Worm (Caenorhabditis elegans) whole organism, early embryonic: ENCODE results near the gene srd-33.

Experiments used
- F13C5.2 ChIP-seq: sonication (generic microtip); optimal IDR thresholded peaks from 2 replicates; lab custom pipeline; 2017; ENCODE audit warnings: mild to moderate bottlenecking, missing genetic modification characterization, inconsistent platforms, missing compliant biosample characterization
- aly-1 ChIP-seq: sonication (generic microtip); optimal IDR thresholded peaks from 2 replicates; lab custom pipeline; 2016; ENCODE audit warnings: missing genetic modification characterization, missing compliant biosample characterization
- ama-1 ChIP-seq: fragments of 150-350 bp; optimal IDR thresholded peaks from 2 replicates; lab custom pipeline; 2014
- ceh-13 ChIP-seq: fragments of 200-800 bp; sonication (Bioruptor generic); optimal IDR thresholded peaks from 2 replicates; lab custom pipeline; 2018; ENCODE audit warnings: mild to moderate bottlenecking, missing genetic modification characterization, missing compliant biosample characterization
- ceh-36 ChIP-seq: sonication (generic microtip); optimal IDR thresholded peaks from 2 replicates; lab custom pipeline; 2016; ENCODE audit warnings: missing genetic modification characterization, inconsistent platforms, missing compliant biosample characterization
- ets-7 ChIP-seq: sonication (generic microtip); optimal IDR thresholded peaks from 2 replicates; lab custom pipeline; 2016; ENCODE audit warnings: missing genotype, missing genetic modification characterization, missing compliant biosample characterization
- flt-1 ChIP-seq: fragments of 200-800 bp; sonication (Bioruptor generic); IDR thresholded peaks from 2 replicates; pipeline ENCODE4 v1.3.6; 2022; ENCODE audit warnings: missing genetic modification characterization, missing compliant biosample characterization
- hmbx-1 ChIP-seq: sonication (generic microtip); optimal IDR thresholded peaks from 2 replicates; lab custom pipeline; 2016; ENCODE audit warnings: mild to moderate bottlenecking, missing genetic modification characterization, missing compliant biosample characterization
- hmg-4 ChIP-seq: fragments of 200-800 bp; sonication (Bioruptor generic); optimal IDR thresholded peaks from 2 replicates; lab custom pipeline; 2018; ENCODE audit warnings: mild to moderate bottlenecking, missing genetic modification characterization, missing compliant biosample characterization
- hnd-1 ChIP-seq: sonication (generic microtip); optimal IDR thresholded peaks from 2 replicates; lab custom pipeline; 2016; ENCODE audit warnings: missing genetic modification characterization, missing compliant biosample characterization
- pes-1 ChIP-seq: fragments of 200-800 bp; sonication (Bioruptor generic); IDR thresholded peaks from 2 replicates; pipeline ENCODE4 v1.3.6; 2022; ENCODE audit warnings: missing genetic modification reagents, missing genetic modification characterization, missing compliant biosample characterization
- tra-4 ChIP-seq: sonication (generic microtip); optimal IDR thresholded peaks from 2 replicates; lab custom pipeline; 2017; ENCODE audit warnings: missing genetic modification characterization, missing compliant biosample characterization

ce11 chrV:4881377-4881776, 9.3 kb downstream of the srd-33 start, which contains the start of gene str-32:
- TF ChIP-seq ceh-13 (GFP tag; lab: Kevin White, UChicago): no peak
- no peak for TF ChIP-seq ama-1 (lab: Kevin White, UChicago)
- no peak for TF ChIP-seq pes-1
- TF ChIP-seq hmbx-1 (tag; lab: Kevin White, UChicago): no peak
- no peak for TF ChIP-seq F13C5.2 (tag; lab: Kevin White, UChicago)
- no peak for TF ChIP-seq ets-7 (tag; lab: Kevin White, UChicago)
- no peak for TF ChIP-seq hmg-4 (GFP tag; lab: Kevin White, UChicago)
- no peak for TF ChIP-seq hnd-1 (tag; lab: Kevin White, UChicago)
- no peak for TF ChIP-seq flt-1 (GFP tag; lab: Robert Waterston, UW)
- no peak for TF ChIP-seq tra-4 (tag; lab: Kevin White, UChicago)
- TF ChIP-seq ceh-36 (tag; lab: Kevin White, UChicago): no peak
- TF ChIP-seq aly-1 (tag; lab: Kevin White, UChicago): no peak
